Worm (Caenorhabditis elegans): ENCODE results near the gene C43H6.6.

ce11 chrX:2362872-2363271 lies 32.2 kb upstream of the C43H6.6 start:
- TF ChIP-seq nhr-237 (tag; optimal IDR thresholded peaks at IDR 0.05) (no peak), mep-1 (tag; optimal IDR thresholded peaks at IDR 0.05) (no peak), ceh-82 (tag; optimal IDR thresholded peaks at IDR 0.05) (no peak), pag-3 (tag; optimal IDR thresholded peaks at IDR 0.05; ENCODE audit: borderline replicate concordance, insufficient read depth) (no peak)

Data from whole organism, L1 larva.